Worm (Caenorhabditis elegans) whole organism, L3 larva: ENCODE measurements around the gene Y61A9LA.10.

Experiments
- ZK546.5 ChIP-seq: sonication (generic microtip); optimal IDR thresholded peaks from 2 replicates; lab custom pipeline; 2017; ENCODE audit warnings: missing biosample characterization, missing genetic modification characterization
- aly-2 ChIP-seq: fragments of 150-350 bp; optimal IDR thresholded peaks from 2 replicates; lab custom pipeline; 2014; ENCODE audit warnings: missing biosample characterization, missing genetic modification characterization
- ama-1 ChIP-seq: fragments of 150-350 bp; optimal IDR thresholded peaks from 2 replicates; lab custom pipeline; 2018
- ceh-16 ChIP-seq: sonication (generic microtip); optimal IDR thresholded peaks from 2 replicates; lab custom pipeline; 2017; ENCODE audit warnings: missing biosample characterization, missing genetic modification characterization
- ceh-28 ChIP-seq: fragments of 150-350 bp; optimal IDR thresholded peaks from 2 replicates; lab custom pipeline; 2014; ENCODE audit warnings: missing biosample characterization, missing genetic modification reagents, missing genetic modification characterization
- ceh-82 ChIP-seq: fragments of 150-350 bp; optimal IDR thresholded peaks from 2 replicates; lab custom pipeline; 2014; ENCODE audit warnings: missing biosample characterization, missing genetic modification characterization
- egl-5 ChIP-seq: fragments of 150-350 bp; optimal IDR thresholded peaks from 2 replicates; lab custom pipeline; 2017; ENCODE audit warnings: missing biosample characterization, missing genetic modification reagents, missing genetic modification characterization, inconsistent platforms
- elt-1 ChIP-seq: fragments of 150-350 bp; optimal IDR thresholded peaks from 2 replicates; lab custom pipeline; 2014; ENCODE audit warnings: missing biosample characterization, missing genetic modification characterization
- elt-2 ChIP-seq: sonication (generic microtip); optimal IDR thresholded peaks from 2 replicates; lab custom pipeline; 2016; ENCODE audit warnings: missing genetic modification reagents, mild to moderate bottlenecking, missing genetic modification characterization, missing compliant biosample characterization
- elt-3 ChIP-seq, 3 experiments: fragments of 150-350 bp in 1 of 3; sonication (generic microtip) in 2 of 3; optimal IDR thresholded peaks; 2 replicates in 2 of 3; 4 replicates in 1 of 3; lab custom pipeline; 2014 to 2017; ENCODE audit warnings: missing biosample characterization in 3 of 3, missing genetic modification characterization in 3 of 3
- fkh-10 ChIP-seq: sonication (generic microtip); optimal IDR thresholded peaks from 2 replicates; lab custom pipeline; 2017; ENCODE audit warnings: missing biosample characterization, missing genetic modification reagents, missing genetic modification characterization
- fos-1 ChIP-seq: fragments of 150-350 bp; optimal IDR thresholded peaks from 2 replicates; lab custom pipeline; 2014; ENCODE audit warnings: missing biosample characterization, missing genetic modification characterization
- lin-39 ChIP-seq: fragments of 150-350 bp; optimal IDR thresholded peaks from 2 replicates; lab custom pipeline; 2018; ENCODE audit warnings: missing biosample characterization, missing genetic modification reagents, missing genetic modification characterization
- lsy-12 ChIP-seq: sonication (generic microtip); optimal IDR thresholded peaks from 2 replicates; lab custom pipeline; 2016; ENCODE audit warnings: mild to moderate bottlenecking, missing genetic modification characterization, missing compliant biosample characterization
- mdl-1 ChIP-seq: fragments of 150-350 bp; optimal IDR thresholded peaks from 2 replicates; lab custom pipeline; 2014; ENCODE audit warnings: missing biosample characterization, missing genetic modification characterization
- mml-1 ChIP-seq: fragments of 150-350 bp; sonication (generic microtip); optimal IDR thresholded peaks from 3 replicates; lab custom pipeline; 2014; ENCODE audit warnings: missing biosample characterization, missing genetic modification characterization
- nfya-1 ChIP-seq: sonication (generic microtip); optimal IDR thresholded peaks from 2 replicates; lab custom pipeline; 2017; ENCODE audit warnings: missing genetic modification characterization, mild to moderate bottlenecking, missing compliant biosample characterization, antibody characterized with exemption, moderate library complexity; ENCODE audit not compliant: insufficient read depth
- nhr-11 ChIP-seq: fragments of 150-350 bp; optimal IDR thresholded peaks from 2 replicates; lab custom pipeline; 2014; ENCODE audit warnings: missing biosample characterization, missing genetic modification characterization
- nhr-12 ChIP-seq: fragments of 150-350 bp; optimal IDR thresholded peaks from 2 replicates; lab custom pipeline; 2014; ENCODE audit warnings: missing biosample characterization, missing genetic modification characterization
- nhr-23 ChIP-seq: fragments of 150-350 bp; optimal IDR thresholded peaks from 2 replicates; lab custom pipeline; 2014; ENCODE audit warnings: missing biosample characterization, missing genetic modification reagents, missing genetic modification characterization
- nhr-25 ChIP-seq: sonication (generic microtip); optimal IDR thresholded peaks from 2 replicates; lab custom pipeline; 2017; ENCODE audit warnings: missing biosample characterization, missing genetic modification characterization
- nhr-43 ChIP-seq: sonication (generic microtip); optimal IDR thresholded peaks from 2 replicates; lab custom pipeline; 2016; ENCODE audit warnings: mild to moderate bottlenecking, missing genetic modification characterization, missing compliant biosample characterization; ENCODE audit not compliant: poor library complexity, severe bottlenecking
- nhr-76 ChIP-seq: fragments of 150-350 bp; sonication (generic microtip); optimal IDR thresholded peaks from 5 replicates; lab custom pipeline; 2014; ENCODE audit warnings: missing biosample characterization, missing genetic modification characterization
- pha-4 ChIP-seq: fragments of 150-350 bp; optimal IDR thresholded peaks from 2 replicates; lab custom pipeline; 2014; ENCODE audit warnings: missing biosample characterization, missing genetic modification reagents, missing genetic modification characterization
- tbx-2 ChIP-seq: sonication (generic microtip); optimal IDR thresholded peaks from 2 replicates; lab custom pipeline; 2016; ENCODE audit warnings: mild to moderate bottlenecking, missing genetic modification characterization, missing compliant biosample characterization

Gene Y61A9LA.10

DNA sequence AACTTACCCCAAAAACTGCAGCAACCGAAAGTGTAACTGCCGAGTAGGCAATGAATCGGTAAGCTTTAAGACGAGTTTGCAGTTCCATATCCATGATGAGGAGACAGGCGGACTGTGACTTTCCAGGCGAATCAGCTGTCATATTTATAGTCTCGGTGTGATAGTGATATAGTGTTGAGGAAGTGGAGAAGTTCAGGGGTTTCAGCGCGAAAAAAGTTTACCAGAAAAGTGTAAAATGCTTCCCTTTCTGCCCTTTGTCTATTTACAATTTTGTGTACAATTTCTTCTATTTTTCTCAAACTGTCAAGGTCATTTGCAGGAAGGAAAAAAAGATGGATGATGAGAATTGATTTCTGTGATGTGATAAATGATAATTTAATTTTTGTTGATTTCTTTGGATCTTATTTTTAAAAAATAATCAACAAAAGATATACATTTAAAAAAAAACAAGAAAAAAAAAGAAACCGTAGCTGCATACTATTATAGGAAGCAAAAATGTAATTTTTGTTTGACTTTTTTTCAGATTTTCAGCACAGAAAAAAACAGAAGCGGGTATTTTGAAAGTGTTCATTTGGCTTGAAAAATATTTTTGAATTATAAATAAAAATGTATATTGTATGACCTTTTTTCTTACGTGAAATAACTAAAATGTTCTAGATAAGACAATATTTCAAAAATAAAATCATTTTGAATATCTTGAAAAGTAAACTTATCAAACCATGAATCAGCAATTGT is 38.4 kb upstream of the Y61A9LA.10 start, which contains the start of the genes col-139 and F41F3.1:
col-139 (minus strand) TSS at position 101 of the 735 bp plus-strand sequence.
F41F3.1 (plus strand) TSS at position 685 of the 735 bp plus-strand sequence.
- TF ChIP-seq ama-1 (lab: Kevin White, UChicago): no peak
- no peak for TF ChIP-seq ceh-16 (tag; lab: Kevin White, UChicago)
- no peak for TF ChIP-seq elt-1
- TF ChIP-seq nhr-23 (tag; lab: Kevin White, UChicago): no peak
- TF ChIP-seq nhr-43: no peak
- no peak for TF ChIP-seq fos-1
- TF ChIP-seq fkh-10 (GFP tag; lab: Kevin White, UChicago): no peak
- no peak for TF ChIP-seq lin-39 (tag; lab: Kevin White, UChicago)
- TF ChIP-seq, all 47 proteins: peak for 0

DNA sequence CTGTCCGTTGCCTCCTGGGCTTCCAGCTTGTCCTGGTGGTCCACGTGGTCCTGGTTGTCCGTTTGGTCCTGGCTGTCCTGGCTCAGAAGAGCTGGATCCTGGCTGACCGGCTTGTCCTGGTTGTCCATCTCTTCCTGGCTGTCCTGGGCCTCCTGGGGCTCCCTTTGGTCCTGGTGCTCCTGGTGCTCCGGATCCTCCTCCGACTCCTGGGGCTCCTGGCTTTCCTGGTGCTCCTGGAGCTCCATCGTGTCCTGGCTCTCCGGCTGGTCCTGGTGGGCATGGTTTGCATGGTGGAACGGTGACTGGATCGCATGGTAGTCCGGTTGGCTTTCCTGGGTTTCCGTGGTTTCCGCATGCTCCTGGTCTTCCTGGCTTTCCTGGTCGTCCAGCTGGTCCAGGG is 37.5 kb upstream of the Y61A9LA.10 start:
- TF ChIP-seq elt-1 (no peak), nfya-1 (tag; lab: Kevin White, UChicago) (no peak), aly-2 (tag; lab: Kevin White, UChicago) (no peak), nhr-11 (tag; lab: Kevin White, UChicago) (no peak)

DNA sequence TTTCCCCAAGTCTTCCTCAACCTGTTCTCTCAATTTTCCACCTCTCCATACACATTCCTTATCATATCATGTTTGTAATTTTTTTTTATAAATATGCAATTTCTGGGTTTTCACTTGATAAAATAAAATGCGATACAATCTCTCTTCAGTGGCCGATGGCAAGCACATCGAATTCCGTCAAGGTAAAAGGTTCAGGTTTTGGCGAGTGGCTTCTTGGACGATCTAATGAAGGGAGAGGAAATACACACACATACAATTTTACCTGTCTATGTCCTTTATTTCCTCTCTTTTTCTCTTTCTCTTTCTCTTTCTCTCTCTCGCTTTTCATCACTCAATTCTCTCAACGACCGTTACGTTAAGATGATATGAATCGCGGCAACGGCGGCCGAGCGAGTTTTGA is 35.9 kb upstream of the Y61A9LA.10 start:
- TF ChIP-seq nhr-25 (tag; lab: Kevin White, UChicago) (peak; percentile 89), elt-2 (peak; percentile 40), ceh-82 (no peak), elt-3 (tag; optimal IDR thresholded peaks at IDR 0.05; lab: Kevin White, UChicago) (peak in 1 of 3 experiments; percentile 74), nhr-23 (tag; lab: Kevin White, UChicago) (no peak), pha-4 (tag; lab: Kevin White, UChicago) (no peak), nfya-1 (tag; lab: Kevin White, UChicago) (peak; percentile 2), nhr-12 (tag; lab: Kevin White, UChicago) (no peak), egl-5 (no peak), ceh-16 (tag; lab: Kevin White, UChicago) (no peak), elt-1 (peak; percentile 33), tbx-2 (tag; lab: Kevin White, UChicago) (no peak), lsy-12 (no peak), fkh-10 (GFP tag; lab: Kevin White, UChicago) (no peak), nhr-76 (tag; lab: Kevin White, UChicago) (no peak)

DNA sequence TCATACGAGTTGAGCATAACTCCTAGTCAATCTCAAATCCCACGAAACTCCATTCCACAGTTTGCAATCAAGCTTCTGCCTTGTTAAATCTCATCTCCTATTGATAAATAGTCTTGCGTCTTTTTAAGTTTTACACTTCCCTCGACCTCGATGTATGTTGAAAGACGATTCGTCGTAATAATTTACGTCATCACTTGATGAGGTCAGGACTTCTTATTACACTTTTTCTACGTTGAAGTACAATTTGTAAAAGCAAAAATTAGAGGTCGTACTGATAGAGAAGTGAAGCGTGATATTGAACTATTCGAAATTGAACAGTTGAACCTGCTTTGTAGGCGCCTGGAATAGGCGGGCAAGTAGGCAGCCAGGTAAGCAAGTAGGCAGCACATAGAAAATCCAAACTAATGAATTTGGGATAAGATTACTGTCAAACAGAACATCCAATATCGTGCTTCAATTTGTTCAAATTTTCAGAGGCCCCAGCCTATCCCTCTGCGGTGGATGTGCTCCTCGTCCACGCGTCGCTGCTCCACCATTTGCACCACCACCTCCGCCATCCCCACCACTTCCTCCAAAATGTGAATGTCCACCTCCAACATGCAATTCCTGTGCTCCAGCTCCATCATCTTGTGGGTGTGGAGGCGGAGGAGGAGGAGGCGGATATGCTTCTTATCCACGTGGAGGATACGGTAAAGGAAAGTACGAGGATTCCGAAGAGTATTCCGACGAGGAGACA is 34.2 kb upstream of the Y61A9LA.10 start:
- TF ChIP-seq nfya-1 (tag; lab: Kevin White, UChicago) (no peak), mdl-1 (tag; lab: Kevin White, UChicago) (no peak), nhr-25 (tag; lab: Kevin White, UChicago) (peak; percentile 80)

DNA sequence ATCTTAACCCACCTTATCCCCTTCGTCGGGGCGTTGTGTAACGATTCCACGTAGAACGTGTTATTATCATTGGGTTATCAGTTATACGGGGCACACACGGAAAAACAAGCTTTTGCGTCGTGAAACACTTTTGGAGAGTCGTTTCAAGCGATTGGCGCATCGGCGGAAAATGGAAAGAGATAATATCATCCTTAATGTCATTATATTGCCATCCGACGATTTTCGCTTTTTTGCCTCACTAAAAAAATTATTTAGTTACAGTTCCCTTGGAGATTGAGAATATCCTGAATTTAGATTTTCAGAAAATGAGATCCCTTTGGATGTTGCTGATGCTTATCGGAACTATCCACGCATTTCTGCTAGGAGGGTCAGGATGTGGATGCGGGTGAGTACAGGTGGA is 32.9 kb upstream of the Y61A9LA.10 start, which contains the start of gene F41F3.8:
F41F3.8 (plus strand) TSS at position 301 of the 400 bp plus-strand sequence.
- TF ChIP-seq ceh-28 (no peak), elt-3 (tag; optimal IDR thresholded peaks at IDR 0.05; lab: Kevin White, UChicago) (peak in 1 of 3 experiments; percentile 20), mml-1 (tag; lab: Kevin White, UChicago) (no peak)

DNA sequence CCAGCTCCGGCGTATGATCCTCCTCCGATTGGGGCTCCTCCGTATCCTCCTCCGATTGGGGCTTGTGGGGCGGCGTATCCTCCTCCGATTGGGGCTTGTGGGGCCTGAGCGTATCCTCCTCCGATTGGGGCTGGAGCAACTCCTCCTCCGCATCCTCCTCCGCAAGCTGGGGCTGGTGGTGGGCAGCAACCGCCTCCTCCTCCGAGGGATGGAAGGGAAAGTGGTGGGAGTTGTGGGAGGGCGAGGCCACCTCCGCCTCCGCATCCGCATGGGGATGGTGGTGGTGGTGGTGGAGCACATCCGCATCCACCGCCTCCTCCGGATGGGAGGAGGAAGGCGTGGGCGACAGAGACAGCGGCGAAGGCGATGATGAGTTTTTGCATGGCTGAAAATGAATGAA is 32.2 kb upstream of the Y61A9LA.10 start, which contains the start of gene F41F3.3:
F41F3.3 (minus strand) TSS at position 383 of the 400 bp plus-strand sequence.
- TF ChIP-seq nhr-76 (tag; lab: Kevin White, UChicago) (no peak), lsy-12 (peak; percentile 19), elt-3 (tag; optimal IDR thresholded peaks at IDR 0.05; lab: Kevin White, UChicago) (no peak), nhr-12 (tag; lab: Kevin White, UChicago) (no peak), ama-1 (lab: Kevin White, UChicago) (peak; percentile 66), ZK546.5 (no peak), nfya-1 (tag; lab: Kevin White, UChicago) (peak; percentile 18), nhr-25 (tag; lab: Kevin White, UChicago) (peak; percentile 76)
